Worm (Caenorhabditis elegans) whole organism, young adult: ENCODE measurements around the gene arv-1.

ENCODE experiments used
- B0035.1 ChIP-seq: sonication (generic microtip); optimal IDR thresholded peaks from 2 replicates; lab custom pipeline; 2016; ENCODE audit warnings: missing genetic modification characterization, mild to moderate bottlenecking, missing compliant biosample characterization, missing genotype, missing genetic modification reagents
- F22D6.2 ChIP-seq: sonication (generic microtip); optimal IDR thresholded peaks from 2 replicates; lab custom pipeline; 2016; ENCODE audit warnings: mild to moderate bottlenecking, missing genetic modification characterization, missing compliant biosample characterization
- F33H1.4 ChIP-seq: fragments of 200-800 bp; sonication (Bioruptor generic); IDR thresholded peaks from 2 replicates; pipeline ENCODE4 v1.3.6; 2022; ENCODE audit warnings: missing genetic modification reagents, missing genetic modification characterization, missing compliant biosample characterization
- F49E8.2 ChIP-seq: sonication (generic microtip); optimal IDR thresholded peaks from 3 replicates; lab custom pipeline; 2017; ENCODE audit warnings: missing genetic modification characterization, mild to moderate bottlenecking, missing compliant biosample characterization, antibody characterized with exemption, moderate library complexity; ENCODE audit not compliant: insufficient read depth
- F55B11.4 ChIP-seq: sonication (generic microtip); optimal IDR thresholded peaks from 2 replicates; lab custom pipeline; 2016; ENCODE audit warnings: missing compliant biosample characterization, missing genetic modification characterization, borderline replicate concordance; ENCODE audit not compliant: insufficient read depth
- T07F8.4 ChIP-seq: sonication (generic microtip); optimal IDR thresholded peaks from 2 replicates; lab custom pipeline; 2016; ENCODE audit warnings: mild to moderate bottlenecking, missing genetic modification characterization, moderate library complexity, missing compliant biosample characterization
- Y67H2A.10 ChIP-seq: fragments of 200-800 bp; sonication (Bioruptor generic); conservative IDR thresholded peaks from 2 replicates; pipeline ENCODE4 v1.3.6; 2022; ENCODE audit warnings: missing genetic modification reagents, missing genetic modification characterization, missing compliant biosample characterization
- ama-1 ChIP-seq, 3 experiments: fragments of 150-350 bp in 1 of 3; sonication (generic microtip) in 2 of 3; optimal IDR thresholded peaks; 2 replicates each; lab custom pipeline; 2014 to 2018; ENCODE audit warnings: missing biosample characterization in 2 of 3, missing genetic modification characterization in 2 of 3, missing genetic modification reagents in 2 of 3
- atf-7 ChIP-seq: sonication (generic microtip); optimal IDR thresholded peaks from 2 replicates; lab custom pipeline; 2017; ENCODE audit warnings: mild to moderate bottlenecking, missing genetic modification characterization, missing compliant biosample characterization
- ceh-100 ChIP-seq: fragments of 200-800 bp; sonication (Bioruptor generic); IDR thresholded peaks from 2 replicates; pipeline ENCODE4 v1.3.6; 2022; ENCODE audit warnings: missing genetic modification reagents, missing genetic modification characterization, missing compliant biosample characterization
- dox-1 ChIP-seq: fragments of 200-800 bp; sonication (Bioruptor generic); IDR thresholded peaks from 2 replicates; pipeline ENCODE4 v1.3.6; 2022; ENCODE audit warnings: missing genetic modification reagents, missing genetic modification characterization, missing compliant biosample characterization
- dpff-1 ChIP-seq: sonication (generic microtip); optimal IDR thresholded peaks from 2 replicates; lab custom pipeline; 2017; ENCODE audit warnings: mild to moderate bottlenecking, missing genetic modification characterization, missing compliant biosample characterization
- efl-1 ChIP-seq: fragments of 150-350 bp; optimal IDR thresholded peaks from 2 replicates; lab custom pipeline; 2014; ENCODE audit warnings: missing biosample characterization, missing genetic modification reagents, missing genetic modification characterization
- egl-18 ChIP-seq: fragments of 200-800 bp; sonication (Bioruptor generic); IDR thresholded peaks from 2 replicates; pipeline ENCODE4 v1.3.6; 2022; ENCODE audit warnings: missing genetic modification reagents, missing genetic modification characterization, missing compliant biosample characterization
- egl-44 ChIP-seq: fragments of 200-800 bp; sonication (Bioruptor generic); IDR thresholded peaks from 2 replicates; pipeline ENCODE4 v1.3.6; 2022; ENCODE audit warnings: missing genetic modification reagents, missing genetic modification characterization, missing compliant biosample characterization
- egrh-3 ChIP-seq: fragments of 200-800 bp; sonication (Bioruptor generic); IDR thresholded peaks from 2 replicates; pipeline ENCODE4 v1.3.6; 2022; ENCODE audit warnings: missing genetic modification reagents, missing genetic modification characterization, missing compliant biosample characterization
- ekl-4 ChIP-seq: fragments of 200-800 bp; sonication (Bioruptor generic); IDR thresholded peaks from 2 replicates; pipeline ENCODE4 v1.3.6; 2022; ENCODE audit warnings: missing genetic modification reagents, missing genetic modification characterization, missing compliant biosample characterization
- fkh-3 ChIP-seq: sonication (generic microtip); optimal IDR thresholded peaks from 2 replicates; lab custom pipeline; 2016; ENCODE audit warnings: mild to moderate bottlenecking, missing genetic modification characterization, missing compliant biosample characterization
- gei-17 ChIP-seq: fragments of 200-800 bp; sonication (Bioruptor generic); optimal IDR thresholded peaks from 2 replicates; lab custom pipeline; 2018; ENCODE audit warnings: mild to moderate bottlenecking, missing genetic modification characterization, missing compliant biosample characterization
- hlh-12 ChIP-seq: sonication (generic microtip); optimal IDR thresholded peaks from 2 replicates; lab custom pipeline; 2016; ENCODE audit warnings: missing genetic modification characterization, missing compliant biosample characterization
- hmg-20 ChIP-seq: fragments of 200-800 bp; sonication (Bioruptor generic); IDR thresholded peaks from 2 replicates; pipeline ENCODE4 v1.3.6; 2022; ENCODE audit warnings: missing genetic modification reagents, missing genetic modification characterization, missing compliant biosample characterization
- lag-1 ChIP-seq: fragments of 200-800 bp; sonication (Bioruptor generic); IDR thresholded peaks from 2 replicates; pipeline ENCODE4 v1.3.6; 2022; ENCODE audit warnings: missing genetic modification reagents, missing genetic modification characterization, missing compliant biosample characterization
- let-526 ChIP-seq: fragments of 200-800 bp; sonication (Bioruptor generic); IDR thresholded peaks from 2 replicates; pipeline ENCODE4 v1.3.6; 2022; ENCODE audit warnings: missing genetic modification reagents, missing genetic modification characterization, missing compliant biosample characterization
- lin-35 ChIP-seq, 3 experiments: fragments of 150-350 bp in 2 of 3; sonication (generic microtip) in 1 of 3; optimal IDR thresholded peaks; 2 replicates each; lab custom pipeline; 2014 to 2018; ENCODE audit warnings: missing biosample characterization in 3 of 3, missing genetic modification characterization in 3 of 3, missing genetic modification reagents in 3 of 3
- lin-40 ChIP-seq: sonication (generic microtip); optimal IDR thresholded peaks from 2 replicates; lab custom pipeline; 2016; ENCODE audit warnings: missing genetic modification characterization, mild to moderate bottlenecking, missing compliant biosample characterization, missing genotype, missing genetic modification reagents
- lin-54 ChIP-seq: fragments of 200-800 bp; sonication (Bioruptor generic); optimal IDR thresholded peaks from 2 replicates; lab custom pipeline; 2018; ENCODE audit warnings: mild to moderate bottlenecking, missing genetic modification characterization, missing compliant biosample characterization
- lir-1 ChIP-seq: fragments of 200-800 bp; sonication (Bioruptor generic); conservative IDR thresholded peaks from 2 replicates; pipeline ENCODE4 v1.3.6; 2022; ENCODE audit warnings: missing genetic modification reagents, missing genetic modification characterization, missing compliant biosample characterization
- lsl-1 ChIP-seq: fragments of 200-800 bp; sonication (Bioruptor generic); optimal IDR thresholded peaks from 2 replicates; lab custom pipeline; 2018; ENCODE audit warnings: mild to moderate bottlenecking, missing genetic modification characterization, moderate library complexity, missing compliant biosample characterization
- madf-3 ChIP-seq: fragments of 200-800 bp; sonication (Bioruptor generic); IDR thresholded peaks from 2 replicates; pipeline ENCODE4 v1.3.6; 2022; ENCODE audit warnings: missing genetic modification reagents, missing genetic modification characterization, missing compliant biosample characterization
- madf-6 ChIP-seq: fragments of 200-800 bp; sonication (Bioruptor generic); IDR thresholded peaks from 2 replicates; pipeline ENCODE4 v1.3.6; 2022; ENCODE audit warnings: missing genetic modification reagents, missing genetic modification characterization, missing compliant biosample characterization
- madf-8 ChIP-seq: fragments of 200-800 bp; sonication (Bioruptor generic); conservative IDR thresholded peaks from 2 replicates; pipeline ENCODE4 v1.3.6; 2022; ENCODE audit warnings: missing genetic modification reagents, missing genetic modification characterization, missing compliant biosample characterization
- mel-28 ChIP-seq: sonication (generic microtip); optimal IDR thresholded peaks from 2 replicates; lab custom pipeline; 2016; ENCODE audit warnings: borderline replicate concordance, mild to moderate bottlenecking, missing genetic modification characterization, missing compliant biosample characterization
- nhr-179 ChIP-seq: sonication (generic microtip); optimal IDR thresholded peaks from 2 replicates; lab custom pipeline; 2016; ENCODE audit warnings: mild to moderate bottlenecking, missing genetic modification characterization, missing compliant biosample characterization
- nhr-80 ChIP-seq: sonication (generic microtip); optimal IDR thresholded peaks from 2 replicates; lab custom pipeline; 2016; ENCODE audit warnings: missing genetic modification characterization, missing compliant biosample characterization
- rcor-1 ChIP-seq: fragments of 200-800 bp; sonication (Bioruptor generic); IDR thresholded peaks from 2 replicates; pipeline ENCODE4 v1.3.6; 2022; ENCODE audit warnings: missing genetic modification reagents, missing genetic modification characterization, missing compliant biosample characterization
- rec-8 ChIP-seq, 2 experiments: sonication (generic microtip); optimal IDR thresholded peaks; 2 replicates each; lab custom pipeline; 2016; ENCODE audit warnings: mild to moderate bottlenecking in 2 of 2, missing genetic modification characterization in 2 of 2, missing genetic modification reagents in 2 of 2, missing genotype in 2 of 2, missing biosample characterization in 1 of 2, missing compliant biosample characterization in 1 of 2, moderate library complexity in 1 of 2
- sdz-38 ChIP-seq: sonication (generic microtip); optimal IDR thresholded peaks from 2 replicates; lab custom pipeline; 2016; ENCODE audit warnings: missing genotype, missing genetic modification characterization, missing compliant biosample characterization
- snpc-1.1 ChIP-seq: sonication (generic microtip); optimal IDR thresholded peaks from 2 replicates; lab custom pipeline; 2017; ENCODE audit warnings: missing genetic modification characterization, mild to moderate bottlenecking, missing compliant biosample characterization, antibody characterized with exemption, moderate library complexity, missing genotype, missing genetic modification reagents; ENCODE audit not compliant: insufficient read depth
- snpc-3.4 ChIP-seq: sonication (generic microtip); optimal IDR thresholded peaks from 2 replicates; lab custom pipeline; 2017; ENCODE audit warnings: missing genetic modification characterization, mild to moderate bottlenecking, missing compliant biosample characterization, antibody characterized with exemption, moderate library complexity, missing genotype, missing genetic modification reagents
- sptf-2 ChIP-seq: fragments of 200-800 bp; sonication (Bioruptor generic); optimal IDR thresholded peaks from 2 replicates; lab custom pipeline; 2018; ENCODE audit warnings: mild to moderate bottlenecking, missing genetic modification characterization, missing compliant biosample characterization
- tbp1 ChIP-seq: fragments of 200-800 bp; sonication (Bioruptor generic); optimal IDR thresholded peaks from 2 replicates; lab custom pipeline; 2018; ENCODE audit warnings: mild to moderate bottlenecking, missing genetic modification characterization, missing compliant biosample characterization
- tbx-9 ChIP-seq: sonication (generic microtip); optimal IDR thresholded peaks from 2 replicates; lab custom pipeline; 2016; ENCODE audit warnings: borderline replicate concordance, missing genetic modification characterization, inconsistent platforms, missing compliant biosample characterization
- ztf-18 ChIP-seq: sonication (generic microtip); optimal IDR thresholded peaks from 2 replicates; lab custom pipeline; 2016; ENCODE audit warnings: missing genotype, mild to moderate bottlenecking, missing genetic modification characterization, missing compliant biosample characterization
- ztf-25 ChIP-seq: fragments of 200-800 bp; sonication (Bioruptor generic); IDR thresholded peaks from 2 replicates; pipeline ENCODE4 v1.3.6; 2022; ENCODE audit warnings: missing genetic modification reagents, missing genetic modification characterization, missing compliant biosample characterization
- ztf-26 ChIP-seq: sonication (generic microtip); optimal IDR thresholded peaks from 2 replicates; lab custom pipeline; 2017; ENCODE audit warnings: missing genetic modification characterization, missing compliant biosample characterization
- ztf-28 ChIP-seq: fragments of 200-800 bp; sonication (Bioruptor generic); IDR thresholded peaks from 2 replicates; pipeline ENCODE4 v1.3.6; 2022; ENCODE audit warnings: missing genetic modification reagents, missing genetic modification characterization, missing compliant biosample characterization

arv-1 gene

DNA sequence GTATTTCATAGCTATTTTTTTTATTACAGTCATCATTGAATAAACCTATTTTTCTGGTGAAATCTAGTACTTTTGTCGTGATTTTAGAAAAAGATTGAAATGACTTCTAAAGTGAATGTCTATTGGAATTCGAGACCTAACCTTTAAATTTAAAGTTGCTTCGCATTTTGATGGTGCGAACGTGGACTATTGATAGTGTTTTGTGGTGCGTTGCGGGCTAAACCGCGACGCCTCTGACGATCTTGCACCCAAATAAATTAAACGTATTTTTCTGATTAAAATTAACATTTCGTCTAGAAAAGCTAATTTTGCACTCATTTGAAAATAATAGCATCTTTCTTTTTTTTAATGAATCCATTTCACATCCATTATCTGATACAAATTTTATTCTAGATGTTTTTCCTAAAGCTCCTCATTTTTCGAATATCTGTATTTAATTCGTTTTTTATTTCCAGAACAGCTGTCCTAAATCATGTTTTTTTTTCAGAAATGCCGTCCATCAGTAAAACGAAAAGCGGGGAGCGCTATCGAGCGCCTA, 28.1 kb downstream of the arv-1 start, which contains the start of gene wbp-11 (continued):
- TF ChIP-seq sptf-2 (GFP tag; lab: Kevin White, UChicago) (no peak), F33H1.4 (GFP tag; lab: Robert Waterston, UW) (0 out of 2 replicates have a peak, but pooled peaks have one; percentile 22), F49E8.2 (tag; lab: Kevin White, UChicago) (peak; percentile 25), Y67H2A.10 (GFP tag; lab: Robert Waterston, UW) (no peak), nhr-80 (tag; lab: Kevin White, UChicago) (no peak), ceh-100 (GFP tag; lab: Robert Waterston, UW) (0 out of 2 replicates have a peak, but pooled peaks have one; percentile 24), hmg-20 (GFP tag; lab: Robert Waterston, UW) (no peak), madf-6 (GFP tag; lab: Robert Waterston, UW) (peak; percentile 52; the same call in 1 of the 2 replicates), ztf-28 (GFP tag; lab: Robert Waterston, UW) (no peak), madf-3 (peak; percentile 90), lin-54 (GFP tag; lab: Kevin White, UChicago) (peak; percentile 0), rcor-1 (GFP tag; lab: Robert Waterston, UW) (no peak), let-526 (GFP tag; lab: Robert Waterston, UW) (no peak)

DNA sequence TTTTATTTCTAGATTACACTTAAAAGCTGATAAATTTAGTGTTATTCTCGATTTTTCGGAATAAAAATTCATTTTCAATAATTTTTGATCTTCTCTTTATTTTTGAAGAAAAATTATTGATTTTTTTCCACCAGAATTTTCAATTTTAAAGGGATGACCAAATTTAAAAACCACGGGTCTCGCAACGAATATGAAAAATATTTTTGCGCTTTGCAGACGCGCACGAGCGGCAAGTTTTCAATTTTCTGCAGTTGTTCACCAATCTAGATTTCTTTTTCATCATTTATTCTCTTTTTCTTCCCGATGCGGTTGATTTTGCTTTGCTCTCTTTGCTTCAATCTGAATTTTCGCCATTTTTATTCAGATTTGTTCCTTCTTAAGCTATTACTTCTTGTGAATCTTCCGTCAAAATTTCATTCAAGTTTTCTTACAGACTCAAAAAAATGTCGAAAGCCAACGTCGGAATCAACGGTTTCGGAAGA, 29.7 kb downstream of the arv-1 start, which contains the start of gene gpd-4:
Gene gpd-4 (plus strand): TSS at position 432 of the 482 bp plus-strand sequence.
- no peak for TF ChIP-seq snpc-1.1 (tag; lab: Kevin White, UChicago)
- no peak for TF ChIP-seq tbp1 (GFP tag; lab: Kevin White, UChicago)
- no peak for TF ChIP-seq dpff-1
- TF ChIP-seq tbx-9 (tag; lab: Kevin White, UChicago) = no peak
- TF ChIP-seq F22D6.2 (tag; lab: Kevin White, UChicago) = no peak
- no peak for TF ChIP-seq gei-17 (GFP tag; lab: Kevin White, UChicago)
- TF ChIP-seq B0035.1 (tag; lab: Kevin White, UChicago) = no peak
- TF ChIP-seq F55B11.4 (tag; lab: Kevin White, UChicago) = no peak
- no peak for TF ChIP-seq ztf-18 (tag; lab: Kevin White, UChicago)
- TF ChIP-seq T07F8.4 = no peak
- no peak for TF ChIP-seq madf-3
- no peak for TF ChIP-seq lin-40 (tag; lab: Kevin White, UChicago)
- peak; percentile 90 for TF ChIP-seq efl-1
- TF ChIP-seq F33H1.4 (GFP tag; lab: Robert Waterston, UW) = peak; percentile 82
- no peak for TF ChIP-seq lin-35 (GFP tag; optimal IDR thresholded peaks at IDR 0.05; lab: Kevin White, UChicago)
- no peak for TF ChIP-seq mel-28 (tag; lab: Kevin White, UChicago)
- no peak for TF ChIP-seq ztf-26 (tag; lab: Kevin White, UChicago)
- no peak for TF ChIP-seq ekl-4
- no peak for TF ChIP-seq sdz-38 (tag; lab: Kevin White, UChicago)
- TF ChIP-seq egl-18 (GFP tag; lab: Robert Waterston, UW) = no peak
- TF ChIP-seq atf-7 (tag; lab: Kevin White, UChicago) = no peak
- TF ChIP-seq dox-1 (GFP tag; lab: Robert Waterston, UW) = no peak
- TF ChIP-seq fkh-3 (tag; lab: Kevin White, UChicago) = no peak
- TF ChIP-seq ztf-25 = no peak
- TF ChIP-seq rec-8 (tag; optimal IDR thresholded peaks at IDR 0.05; lab: Kevin White, UChicago) = no peak
- peak; percentile 39 for TF ChIP-seq lsl-1 (GFP tag; lab: Kevin White, UChicago)
- TF ChIP-seq lag-1 = no peak
- TF ChIP-seq nhr-179 (tag; lab: Kevin White, UChicago) = no peak
- TF ChIP-seq egl-44 (GFP tag; lab: Robert Waterston, UW) = no peak
- TF ChIP-seq hlh-12 = no peak
- TF ChIP-seq lir-1 (GFP tag; lab: Robert Waterston, UW) = no peak
- TF ChIP-seq snpc-3.4 (tag; lab: Kevin White, UChicago) = peak; percentile 7
- no peak for TF ChIP-seq egrh-3
- peak; percentile 75 for TF ChIP-seq madf-8 (GFP tag; lab: Robert Waterston, UW)
- TF ChIP-seq ama-1 (optimal IDR thresholded peaks at IDR 0.05; lab: Kevin White, UChicago) = no peak
- no peak for TF ChIP-seq ama-1 (GFP tag; optimal IDR thresholded peaks at IDR 0.05; lab: Kevin White, UChicago)
